Worm (Caenorhabditis elegans) whole organism, late embryonic: ENCODE results near the gene dhs-28.

Source experiments
- ets-4 ChIP-seq: sonication (generic microtip); optimal IDR thresholded peaks from 2 replicates; lab custom pipeline; 2016; ENCODE audit warnings: missing genetic modification characterization, missing compliant biosample characterization
- fkh-10 ChIP-seq: fragments of 150-350 bp; optimal IDR thresholded peaks from 2 replicates; lab custom pipeline; 2014; ENCODE audit warnings: missing biosample characterization, missing genetic modification reagents, missing genetic modification characterization
- npax-4 ChIP-seq: sonication (generic microtip); optimal IDR thresholded peaks from 2 replicates; lab custom pipeline; 2016; ENCODE audit warnings: missing genetic modification characterization, missing compliant biosample characterization
- pqm-1 ChIP-seq: sonication (generic microtip); optimal IDR thresholded peaks from 2 replicates; lab custom pipeline; 2016; ENCODE audit warnings: missing genetic modification characterization, missing compliant biosample characterization
- rnt-1 ChIP-seq: sonication (generic microtip); optimal IDR thresholded peaks from 2 replicates; lab custom pipeline; 2016; ENCODE audit warnings: missing genetic modification characterization, missing compliant biosample characterization

DNA sequence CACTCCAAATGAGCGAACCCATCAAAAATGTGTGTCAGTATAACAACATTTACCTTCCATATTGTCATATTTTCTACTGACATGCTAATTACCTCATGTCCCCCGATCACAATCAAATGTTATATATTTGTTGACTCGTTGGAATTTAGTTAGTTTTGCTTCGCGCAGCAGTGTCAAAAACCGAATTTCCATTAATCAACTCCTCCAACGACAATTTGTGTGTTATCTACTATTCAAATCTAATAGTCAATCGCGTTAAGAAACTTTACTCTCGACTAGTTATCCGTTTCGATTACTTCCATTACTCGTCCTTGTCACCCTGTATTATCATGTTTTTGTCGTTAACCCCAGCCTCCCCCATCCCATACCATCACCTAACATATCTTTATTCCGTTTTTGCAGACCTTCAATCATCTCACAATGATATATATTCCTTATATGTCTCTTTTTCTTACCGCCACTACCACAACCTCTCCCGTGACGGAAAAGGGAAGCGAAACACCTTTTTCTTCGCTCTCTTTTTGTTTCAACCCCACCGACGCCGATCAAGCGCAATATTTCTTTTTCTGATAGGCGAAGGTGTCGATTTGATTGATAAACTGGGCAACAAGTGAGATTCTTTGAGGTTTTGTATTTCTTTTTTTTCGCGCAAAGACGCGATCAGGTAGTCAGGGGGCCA is 22.3 kb upstream of the dhs-28 start:
- TF ChIP-seq rnt-1 (tag; lab: Kevin White, UChicago) (no peak), pqm-1 (tag; lab: Kevin White, UChicago) (no peak), npax-4 (no peak), ets-4 (tag; lab: Kevin White, UChicago) (no peak), fkh-10 (GFP tag; lab: Kevin White, UChicago) (no peak)
